Fruit fly (Drosophila melanogaster): Measurements from ENCODE around the gene Prp31.

DNA sequence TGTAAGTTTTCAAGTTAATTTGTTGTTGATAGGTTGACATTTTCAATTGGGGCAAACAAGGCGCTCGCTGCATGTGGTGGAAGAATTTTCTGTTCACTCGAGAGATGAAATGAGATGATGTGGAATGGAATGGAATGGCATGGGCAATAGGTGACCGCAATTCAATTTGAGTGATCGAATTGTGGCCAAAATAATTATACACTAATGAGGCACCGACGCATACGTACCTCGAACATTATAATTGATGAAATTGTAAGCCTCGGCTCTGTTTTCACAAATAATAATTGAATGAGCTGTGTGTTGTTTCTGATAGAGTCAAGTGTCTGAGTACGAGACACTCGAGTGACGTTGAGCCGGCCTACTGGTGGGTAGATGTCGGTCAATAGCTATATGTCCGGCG is 39.1 kb downstream of the Prp31 start:
- TF ChIP-seq rgr (GFP tag; optimal IDR thresholded peaks at IDR 0.05) (no peak), h (GFP tag; optimal IDR thresholded peaks at IDR 0.05) (no peak), sage (GFP tag; optimal IDR thresholded peaks at IDR 0.05) (no peak), Abd-B (GFP tag; optimal IDR thresholded peaks at IDR 0.05) (no peak), pan (optimal IDR thresholded peaks at IDR 0.05) (no peak), lola (GFP tag; optimal IDR thresholded peaks at IDR 0.05) (no peak), Myc (optimal IDR thresholded peaks at IDR 0.05) (no peak), N (GFP tag; optimal IDR thresholded peaks at IDR 0.05) (no peak), Hr78 (GFP tag; optimal IDR thresholded peaks at IDR 0.05) (no peak)

All from whole organism, wandering third instar larva.